Worm (Caenorhabditis elegans): ENCODE measurements around the gene tag-209.
A peak's percentile ranks its signal among the peaks of the same experiment; 100 is the strongest.

The tag-209 gene

DNA sequence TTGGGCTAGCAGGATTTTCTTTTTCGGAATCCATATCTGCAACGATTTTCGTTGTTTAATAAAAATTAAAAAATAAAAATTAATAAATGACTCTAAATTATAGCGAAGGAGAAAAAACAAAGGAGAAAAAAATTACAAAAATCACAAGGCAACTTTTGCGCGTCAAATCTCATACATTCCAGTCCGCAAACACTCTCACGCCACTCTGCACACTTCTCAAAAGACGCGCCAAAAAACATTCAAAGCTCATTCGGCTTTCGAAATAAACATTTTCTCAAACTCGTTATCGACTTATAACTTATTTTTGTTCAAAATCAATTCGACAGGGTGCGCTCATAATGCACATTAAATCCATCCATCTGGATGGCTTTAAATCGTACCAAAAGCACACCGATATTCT, 36.9 kb downstream of the tag-209 start, which contains the start of the genes R06F6.12 and mix-1 (continued):
- TF ChIP-seq Y116A8C.19 (tag; optimal IDR thresholded peaks at IDR 0.05; ENCODE audit: borderline replicate concordance) = no peak
- peak; percentile 24 for TF ChIP-seq unc-86 (tag; optimal IDR thresholded peaks at IDR 0.05)
- no peak for TF ChIP-seq tlp-1 (tag; optimal IDR thresholded peaks at IDR 0.05)
- no peak for TF ChIP-seq ztf-11 (tag; optimal IDR thresholded peaks at IDR 0.05)
- peak; percentile 80 to 89 for TF ChIP-seq efl-1 (optimal IDR thresholded peaks at IDR 0.05)
- TF ChIP-seq efl-1 (GFP tag; optimal IDR thresholded peaks at IDR 0.05 in 1 of 2) = peak; percentile 86 to 98
- peak; percentile 50 for TF ChIP-seq dsc-1 (tag; optimal IDR thresholded peaks at IDR 0.05)
- peak; percentile 98 for TF ChIP-seq F16B12.6 (tag; optimal IDR thresholded peaks at IDR 0.05)
- peak; percentile 42 for TF ChIP-seq lin-14 (GFP tag; optimal IDR thresholded peaks at IDR 0.05)
- TF ChIP-seq ztf-4 (tag; optimal IDR thresholded peaks at IDR 0.05) = no peak
- TF ChIP-seq pag-3 (tag; optimal IDR thresholded peaks at IDR 0.05; ENCODE audit: borderline replicate concordance, insufficient read depth) = no peak
- peak; percentile 70 for TF ChIP-seq nhr-85 (tag)
- peak in 1 of 6 experiments; percentile 15 for TF ChIP-seq elt-3 (tag; optimal IDR thresholded peaks at IDR 0.05)
- no peak for TF ChIP-seq jun-1 (tag; optimal IDR thresholded peaks at IDR 0.05)
- no peak for TF ChIP-seq ceh-63 (GFP tag; optimal IDR thresholded peaks at IDR 0.05)
- TF ChIP-seq nhr-90 (tag; optimal IDR thresholded peaks at IDR 0.05; ENCODE audit: poor library complexity) = peak; percentile 18
- no peak for TF ChIP-seq nhr-76 (tag; optimal IDR thresholded peaks at IDR 0.05)
- peak; percentile 55 for TF ChIP-seq C16A3.4 (tag; optimal IDR thresholded peaks at IDR 0.05)
- peak; percentile 86 for TF ChIP-seq mep-1 (tag; optimal IDR thresholded peaks at IDR 0.05)
- no peak for TF ChIP-seq pqm-1 (tag; optimal IDR thresholded peaks at IDR 0.05)
- no peak for TF ChIP-seq C34B4.2 (tag; optimal IDR thresholded peaks at IDR 0.05)
- peak; percentile 84 to 89 (median 89) for TF ChIP-seq dpl-1 (GFP tag; optimal IDR thresholded peaks at IDR 0.05)
- peak; percentile 49 to 60 (median 50) for TF ChIP-seq ceh-82 (tag; optimal IDR thresholded peaks at IDR 0.05)
- no peak for TF ChIP-seq fkh-10 (GFP tag; optimal IDR thresholded peaks at IDR 0.05)
- TF ChIP-seq irx-1 (tag; optimal IDR thresholded peaks at IDR 0.05) = peak; percentile 9
- no peak for TF ChIP-seq sox-4 (tag; optimal IDR thresholded peaks at IDR 0.05)
- TF ChIP-seq sptf-1 (tag; optimal IDR thresholded peaks at IDR 0.05) = no peak
- peak; percentile 74 for TF ChIP-seq unc-130 (tag; optimal IDR thresholded peaks at IDR 0.05)
- no peak for TF ChIP-seq aha-1 (tag; optimal IDR thresholded peaks at IDR 0.05)
- TF ChIP-seq C04F5.9 (tag; optimal IDR thresholded peaks at IDR 0.05) = peak; percentile 78
- TF ChIP-seq lin-15B (tag; optimal IDR thresholded peaks at IDR 0.05) = peak; percentile 47
- peak; percentile 37; the same call in 1 of the 2 replicates for TF ChIP-seq nhr-19 (GFP tag; conservative IDR thresholded peaks at IDR 0.05)
- peak; percentile 72 for TF ChIP-seq snu-23 (GFP tag; optimal IDR thresholded peaks at IDR 0.05)
- TF ChIP-seq snpc-4 (tag; optimal IDR thresholded peaks at IDR 0.05) = peak; percentile 35
- peak; percentile 52 for TF ChIP-seq swsn-7 (tag; optimal IDR thresholded peaks at IDR 0.05)
- no peak for TF ChIP-seq alr-1 (tag; optimal IDR thresholded peaks at IDR 0.05; ENCODE audit: borderline replicate concordance)
- TF ChIP-seq xbp-1 (tag; optimal IDR thresholded peaks at IDR 0.05) = peak; percentile 47
- TF ChIP-seq hpl-2 (GFP tag; optimal IDR thresholded peaks at IDR 0.05) = no peak
- TF ChIP-seq ceh-88 (GFP tag; IDR thresholded peaks at IDR 0.05) = no peak
- no peak for TF ChIP-seq nhr-84 (tag; optimal IDR thresholded peaks at IDR 0.05)
- TF ChIP-seq isw-1 (GFP tag; IDR thresholded peaks at IDR 0.05) = no peak
- no peak for TF ChIP-seq nhr-12 (tag; optimal IDR thresholded peaks at IDR 0.05)
- TF ChIP-seq fkh-4 (tag; optimal IDR thresholded peaks at IDR 0.05; ENCODE audit: borderline replicate concordance) = no peak
- no peak for TF ChIP-seq mef-2 (tag; optimal IDR thresholded peaks at IDR 0.05)
- TF ChIP-seq nhr-11 (tag; optimal IDR thresholded peaks at IDR 0.05) = no peak
- TF ChIP-seq ceh-8 (GFP tag; optimal IDR thresholded peaks at IDR 0.05) = no peak

Data from whole organism, L1 larva.